Fruit fly (Drosophila melanogaster): ENCODE results near the gene CG1523.
A peak's percentile ranks its signal among the peaks of the same experiment; 100 is the strongest.

The CG1523 gene

DNA sequence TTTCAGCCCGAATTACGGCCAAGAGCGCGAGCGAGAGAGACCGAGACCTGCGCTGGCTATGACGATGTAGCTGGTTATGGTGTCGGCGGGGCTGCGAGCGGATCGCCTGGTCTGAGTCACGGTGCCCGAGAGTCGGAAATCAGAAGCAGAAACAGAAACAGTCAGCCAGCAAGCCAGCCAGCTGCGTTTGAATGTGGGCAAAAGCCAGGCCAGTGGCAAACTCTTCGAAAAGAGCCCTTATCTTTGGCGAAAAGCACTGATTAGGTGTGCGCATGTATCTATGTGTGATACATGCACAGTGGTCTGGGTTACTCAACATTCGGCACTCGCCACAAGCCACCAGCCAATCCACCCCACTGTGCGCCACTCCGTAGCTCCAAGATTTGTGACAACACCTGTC lies 11.7 kb upstream of the CG1523 start:
- peak in 1 of 2 experiments; percentile 21 for TF ChIP-seq foxo (GFP tag; optimal IDR thresholded peaks at IDR 0.05)
- no peak for TF ChIP-seq br (GFP tag; optimal IDR thresholded peaks at IDR 0.05)
- TF ChIP-seq Abd-B (GFP tag; optimal IDR thresholded peaks at IDR 0.05): no peak
- TF ChIP-seq psq (GFP tag; optimal IDR thresholded peaks at IDR 0.05): no peak
- no peak for TF ChIP-seq Myc (optimal IDR thresholded peaks at IDR 0.05)
- no peak for TF ChIP-seq woc (GFP tag; optimal IDR thresholded peaks at IDR 0.05)
- peak; percentile 52 for TF ChIP-seq h (GFP tag; optimal IDR thresholded peaks at IDR 0.05)

DNA sequence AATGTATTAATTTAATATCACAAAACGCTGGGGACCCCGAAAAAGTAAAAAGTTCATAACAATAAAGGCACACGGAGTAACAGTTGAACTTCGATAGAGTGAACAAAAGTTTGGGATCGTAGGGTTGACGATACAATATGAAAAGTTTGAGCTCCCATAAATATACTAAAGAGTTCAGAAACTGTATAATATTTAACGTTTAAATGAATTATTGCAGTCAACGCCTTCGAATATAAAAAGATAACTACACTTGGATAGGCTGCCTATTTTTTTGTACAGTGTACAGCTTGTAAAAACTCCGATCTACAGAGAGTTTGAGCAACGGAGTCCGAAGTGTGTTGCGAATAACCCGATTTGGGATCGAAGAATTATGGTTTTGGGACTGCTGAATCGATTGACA lies 11.3 kb upstream of the CG1523 start:
- no peak for TF ChIP-seq Rel (GFP tag; optimal IDR thresholded peaks at IDR 0.05)
- peak; percentile 64 for TF ChIP-seq Rel (tag; optimal IDR thresholded peaks at IDR 0.05)
- no peak for TF ChIP-seq jim (GFP tag; optimal IDR thresholded peaks at IDR 0.05)
- TF ChIP-seq Hnf4 (GFP tag; optimal IDR thresholded peaks at IDR 0.05): no peak
- TF ChIP-seq Vsx2 (GFP tag; optimal IDR thresholded peaks at IDR 0.05; ENCODE audit: partially characterized antibody): no peak
- TF ChIP-seq Jra (GFP tag; optimal IDR thresholded peaks at IDR 0.05): no peak
- TF ChIP-seq sv (GFP tag; optimal IDR thresholded peaks at IDR 0.05): no peak
- TF ChIP-seq CG32264 (GFP tag; optimal IDR thresholded peaks at IDR 0.05): no peak
- TF ChIP-seq Hr83 (GFP tag; optimal IDR thresholded peaks at IDR 0.05; ENCODE audit: poor library complexity, severe bottlenecking): no peak
- peak; percentile 44 for TF ChIP-seq br (GFP tag; optimal IDR thresholded peaks at IDR 0.05)
- peak; percentile 16 for TF ChIP-seq OdsH (GFP tag; optimal IDR thresholded peaks at IDR 0.05)
- peak; percentile 60 for TF ChIP-seq HLH106 (tag; optimal IDR thresholded peaks at IDR 0.05)
- peak; percentile 45 for TF ChIP-seq ey (GFP tag; optimal IDR thresholded peaks at IDR 0.05)
- no peak for TF ChIP-seq sage (GFP tag; optimal IDR thresholded peaks at IDR 0.05)
- no peak for TF ChIP-seq CrebA (GFP tag; optimal IDR thresholded peaks at IDR 0.05; ENCODE audit: borderline replicate concordance)
- peak; percentile 49 for TF ChIP-seq fru (GFP tag; optimal IDR thresholded peaks at IDR 0.05)
- no peak for TF ChIP-seq dsf (GFP tag; optimal IDR thresholded peaks at IDR 0.05; ENCODE audit: borderline replicate concordance)
- no peak for TF ChIP-seq Sp1 (GFP tag; optimal IDR thresholded peaks at IDR 0.05)
- peak; percentile 7 for TF ChIP-seq psq (GFP tag; optimal IDR thresholded peaks at IDR 0.05)
- TF ChIP-seq rgr (GFP tag; optimal IDR thresholded peaks at IDR 0.05): peak; percentile 2

DNA sequence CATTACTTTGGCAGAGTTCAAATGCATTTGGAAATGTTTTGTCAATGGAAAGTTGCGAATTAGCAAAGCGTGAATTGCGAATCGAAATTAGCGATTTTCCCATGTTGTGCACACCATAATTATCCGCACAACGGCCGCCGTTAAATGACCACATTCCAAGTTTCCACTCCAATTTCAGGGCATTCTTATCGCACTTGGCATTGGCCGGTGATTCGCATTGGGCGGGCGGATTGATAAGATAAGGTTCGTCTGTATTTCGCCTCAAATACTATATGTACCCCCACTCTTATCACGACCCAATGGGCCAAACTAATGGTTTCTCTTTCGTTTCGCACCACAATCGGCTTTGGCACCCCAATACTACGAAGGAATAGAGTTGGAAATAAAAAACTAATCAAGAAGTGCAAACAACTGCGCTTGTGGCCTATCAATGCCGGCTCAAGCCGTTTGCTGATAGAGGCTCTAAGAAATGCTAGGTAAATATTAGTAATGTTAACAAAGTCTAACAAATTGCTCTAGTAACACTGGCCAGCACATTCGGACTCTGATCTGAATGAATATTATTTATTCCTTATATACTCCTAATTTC lies 10.0 kb upstream of the CG1523 start:
- no peak for TF ChIP-seq jim (GFP tag; optimal IDR thresholded peaks at IDR 0.05)
- TF ChIP-seq sv (GFP tag; optimal IDR thresholded peaks at IDR 0.05): no peak
- TF ChIP-seq Vsx2 (GFP tag; optimal IDR thresholded peaks at IDR 0.05; ENCODE audit: partially characterized antibody): no peak
- TF ChIP-seq Mio (GFP tag; optimal IDR thresholded peaks at IDR 0.05): no peak
- no peak for TF ChIP-seq ey (GFP tag; optimal IDR thresholded peaks at IDR 0.05)
- TF ChIP-seq Hr78 (GFP tag; optimal IDR thresholded peaks at IDR 0.05): no peak
- no peak for TF ChIP-seq Dif (GFP tag; optimal IDR thresholded peaks at IDR 0.05; ENCODE audit: partially characterized antibody)
- no peak for TF ChIP-seq br (GFP tag; optimal IDR thresholded peaks at IDR 0.05)
- no peak for TF ChIP-seq dl (GFP tag; optimal IDR thresholded peaks at IDR 0.05; ENCODE audit: insufficient read depth in 1 of 2, partially characterized antibody in 2 of 2)

DNA sequence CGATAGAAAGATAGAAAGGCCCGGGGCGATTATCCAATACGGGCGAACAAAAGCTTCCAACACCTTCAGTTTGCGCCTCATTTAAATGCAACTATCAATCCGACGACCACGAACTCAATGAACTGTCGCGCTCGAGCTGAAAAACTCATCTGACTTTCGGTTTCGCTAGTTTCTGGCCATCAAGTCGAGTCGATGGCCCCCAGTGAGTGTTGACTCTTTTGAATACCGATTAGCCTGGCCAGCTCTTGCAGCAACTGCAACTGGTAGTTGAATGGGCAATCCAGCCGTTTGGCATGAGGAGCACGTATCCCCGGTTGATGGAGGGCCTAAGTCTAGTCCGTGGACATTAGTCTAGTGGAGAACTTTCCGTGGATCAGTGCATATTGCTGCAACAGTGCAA lies 7.8 kb upstream of the CG1523 start:
- TF ChIP-seq psq (GFP tag; optimal IDR thresholded peaks at IDR 0.05) (no peak), br (GFP tag; optimal IDR thresholded peaks at IDR 0.05) (no peak), Sp1 (GFP tag; optimal IDR thresholded peaks at IDR 0.05) (no peak), sage (GFP tag; optimal IDR thresholded peaks at IDR 0.05) (no peak), Vsx2 (GFP tag; optimal IDR thresholded peaks at IDR 0.05; ENCODE audit: partially characterized antibody) (no peak), h (GFP tag; optimal IDR thresholded peaks at IDR 0.05) (no peak), rgr (GFP tag; optimal IDR thresholded peaks at IDR 0.05) (no peak), fru (GFP tag; optimal IDR thresholded peaks at IDR 0.05) (no peak)

DNA sequence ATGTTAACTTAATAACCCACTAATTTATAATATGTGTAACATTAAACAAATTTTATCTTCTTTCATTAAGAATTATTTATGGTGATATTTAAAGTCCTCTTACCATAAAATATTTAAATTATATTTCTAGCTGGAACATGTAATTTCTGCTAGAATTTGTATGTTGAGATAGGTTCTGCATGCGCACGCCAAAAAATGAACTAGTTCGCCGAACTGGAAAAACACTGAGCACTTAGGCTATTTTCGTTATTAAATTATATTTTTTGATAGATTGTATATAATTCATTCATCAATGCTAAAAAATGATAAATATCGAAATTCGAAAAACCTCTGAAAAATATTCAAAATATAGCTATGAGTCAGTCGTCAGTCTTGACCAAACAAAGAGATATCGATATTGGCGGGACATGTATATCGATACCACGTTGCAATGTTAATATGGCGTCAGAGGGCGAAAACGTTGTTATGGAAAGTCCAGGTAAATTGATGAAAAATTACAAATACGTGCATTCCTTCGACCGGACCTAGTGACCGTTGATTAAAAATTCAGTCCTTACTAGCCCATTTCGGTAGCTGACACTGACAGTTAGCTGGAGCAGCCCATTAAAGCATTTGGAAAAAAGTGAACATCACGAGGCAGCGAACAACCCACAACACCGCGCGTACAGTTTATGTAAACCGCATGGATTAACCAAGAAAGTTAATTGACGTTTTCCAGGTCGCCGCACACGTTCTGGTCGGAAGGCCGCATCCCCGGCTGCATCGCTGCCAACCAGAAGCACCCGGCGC lies 7.6 kb downstream of the CG1523 start, which contains the start of gene Prp39:
Gene Prp39 (plus strand): TSS at position 426 of the 789 bp plus-strand sequence.
- TF ChIP-seq jim (GFP tag; optimal IDR thresholded peaks at IDR 0.05): no peak
- no peak for TF ChIP-seq sv (GFP tag; optimal IDR thresholded peaks at IDR 0.05)
- no peak for TF ChIP-seq Jra (GFP tag; optimal IDR thresholded peaks at IDR 0.05)
- TF ChIP-seq Abd-B (GFP tag; optimal IDR thresholded peaks at IDR 0.05): no peak
- TF ChIP-seq Mio (GFP tag; optimal IDR thresholded peaks at IDR 0.05): no peak
- no peak for TF ChIP-seq Dfd (GFP tag; optimal IDR thresholded peaks at IDR 0.05)
- TF ChIP-seq foxo (GFP tag; optimal IDR thresholded peaks at IDR 0.05): no peak
- no peak for TF ChIP-seq OdsH (GFP tag; optimal IDR thresholded peaks at IDR 0.05)
- TF ChIP-seq brk (GFP tag; optimal IDR thresholded peaks at IDR 0.05): no peak
- peak; percentile 44 for TF ChIP-seq woc (GFP tag; optimal IDR thresholded peaks at IDR 0.05)
- TF ChIP-seq sage (GFP tag; optimal IDR thresholded peaks at IDR 0.05): no peak
- TF ChIP-seq Hr83 (GFP tag; optimal IDR thresholded peaks at IDR 0.05; ENCODE audit: poor library complexity, severe bottlenecking): peak; percentile 29
- no peak for TF ChIP-seq N (GFP tag; optimal IDR thresholded peaks at IDR 0.05)
- no peak for TF ChIP-seq dmrt93B (GFP tag; optimal IDR thresholded peaks at IDR 0.05)
- TF ChIP-seq HLH106 (tag; optimal IDR thresholded peaks at IDR 0.05): peak; percentile 14
- no peak for TF ChIP-seq dsf (GFP tag; optimal IDR thresholded peaks at IDR 0.05; ENCODE audit: borderline replicate concordance)
- no peak for TF ChIP-seq pan (optimal IDR thresholded peaks at IDR 0.05)
- no peak for TF ChIP-seq ey (GFP tag; optimal IDR thresholded peaks at IDR 0.05)
- TF ChIP-seq h (GFP tag; optimal IDR thresholded peaks at IDR 0.05): peak; percentile 62
- no peak for TF ChIP-seq Sp1 (GFP tag; optimal IDR thresholded peaks at IDR 0.05)
- no peak for TF ChIP-seq Hnf4 (GFP tag; optimal IDR thresholded peaks at IDR 0.05)
- no peak for TF ChIP-seq br (GFP tag; optimal IDR thresholded peaks at IDR 0.05)
- TF ChIP-seq rgr (GFP tag; optimal IDR thresholded peaks at IDR 0.05): peak; percentile 54
- no peak for TF ChIP-seq Rel (GFP tag; optimal IDR thresholded peaks at IDR 0.05)
- peak; percentile 12 for TF ChIP-seq Rel (tag; optimal IDR thresholded peaks at IDR 0.05)
- TF ChIP-seq Vsx2 (GFP tag; optimal IDR thresholded peaks at IDR 0.05; ENCODE audit: partially characterized antibody): no peak
- TF ChIP-seq fru (GFP tag; optimal IDR thresholded peaks at IDR 0.05): no peak
